Fruit fly (Drosophila melanogaster) whole organism, pupa: Measurements from ENCODE around the gene Coq4.

Experiments
- CG13204 ChIP-seq: fragments of 200-800 bp; sonication (Bioruptor generic); optimal IDR thresholded peaks from 2 replicates; lab custom pipeline; 2018; ENCODE audit warnings: missing biosample characterization, mild to moderate bottlenecking, missing genetic modification characterization, moderate library complexity
- CG14655 ChIP-seq: fragments of 200-800 bp; sonication (Bioruptor generic); optimal IDR thresholded peaks from 3 replicates; lab custom pipeline; 2017; ENCODE audit warnings: mild to moderate bottlenecking, missing biosample characterization, missing genetic modification reagents, missing genetic modification characterization
- CG17806 ChIP-seq: fragments of 200-800 bp; sonication (Bioruptor generic); optimal IDR thresholded peaks from 2 replicates; lab custom pipeline; 2018; ENCODE audit warnings: missing biosample characterization, mild to moderate bottlenecking, missing genetic modification characterization, moderate library complexity
- CG32121 ChIP-seq: fragments of 200-800 bp; sonication (Bioruptor generic); IDR thresholded peaks from 2 replicates; pipeline ENCODE4 v1.3.6; 2022; ENCODE audit warnings: missing biosample characterization, missing genetic modification characterization
- CG8159 ChIP-seq: fragments of 200-800 bp; sonication (Bioruptor generic); optimal IDR thresholded peaks from 3 replicates; lab custom pipeline; 2018; ENCODE audit warnings: missing biosample characterization, mild to moderate bottlenecking, missing genetic modification characterization, moderate library complexity
- EcR ChIP-seq: fragments of 200-800 bp; sonication (Bioruptor generic); optimal IDR thresholded peaks from 3 replicates; lab custom pipeline; 2019; ENCODE audit warnings: missing biosample characterization, missing genetic modification characterization, mild to moderate bottlenecking, moderate library complexity, missing genetic modification reagents
- Pif1A ChIP-seq: fragments of 200-800 bp; sonication (Bioruptor generic); optimal IDR thresholded peaks from 3 replicates; lab custom pipeline; 2016; ENCODE audit warnings: missing biosample characterization, missing genetic modification characterization
- gl ChIP-seq: fragments of 200-800 bp; sonication (Bioruptor generic); optimal IDR thresholded peaks from 2 replicates; lab custom pipeline; 2018; ENCODE audit warnings: missing biosample characterization, mild to moderate bottlenecking, missing genetic modification characterization
- rn ChIP-seq: fragments of 200-800 bp; sonication (Bioruptor generic); IDR thresholded peaks from 2 replicates; pipeline ENCODE4 v1.3.6; 2022; ENCODE audit warnings: missing biosample characterization, missing genetic modification characterization

- TF ChIP-seq Pif1A (GFP tag; lab: Kevin White, UChicago) = peak; percentile 42
- no peak for TF ChIP-seq gl (tag; lab: Kevin White, UChicago)
- no peak for TF ChIP-seq CG13204
- TF ChIP-seq CG14655 = peak; percentile 17
- peak; percentile 45 for TF ChIP-seq CG17806 (tag; lab: Kevin White, UChicago)
- TF ChIP-seq rn (GFP tag; lab: Robert Waterston, UW) = no peak
- peak; percentile 64 for TF ChIP-seq CG8159
- TF ChIP-seq CG32121 (GFP tag; lab: Robert Waterston, UW) = peak; percentile 43; the same call in 1 of the 2 replicates
- peak; percentile 8 for TF ChIP-seq EcR (GFP tag; lab: Kevin White, UChicago)
Observed at dm6 chr3L:17425132-17425713, 8.2 kb downstream of the Coq4 start, which contains the start of the genes Sec3 and COX7B.
